Fruit fly (Drosophila melanogaster) whole organism, pupa: ENCODE measurements around the gene Snmp2.

Experiments
- CG10348 ChIP-seq: fragments of 200-800 bp; sonication (Bioruptor generic); IDR thresholded peaks from 2 replicates; pipeline ENCODE4 v1.3.6; 2022; ENCODE audit warnings: missing biosample characterization, missing genetic modification characterization
- CG12605 ChIP-seq: fragments of 200-800 bp; sonication (Bioruptor generic); IDR thresholded peaks from 2 replicates; pipeline ENCODE4 v1.3.6; 2022; ENCODE audit warnings: missing biosample characterization, missing genetic modification characterization
- CG15710 ChIP-seq: fragments of 200-800 bp; sonication (Bioruptor generic); optimal IDR thresholded peaks from 2 replicates; lab custom pipeline; 2018; ENCODE audit warnings: missing biosample characterization, mild to moderate bottlenecking, missing genetic modification characterization, moderate library complexity
- CG34367 ChIP-seq: fragments of 200-800 bp; sonication (Bioruptor generic); optimal IDR thresholded peaks from 2 replicates; lab custom pipeline; 2018; ENCODE audit warnings: missing biosample characterization, mild to moderate bottlenecking, missing genetic modification characterization
- CG9948 ChIP-seq: fragments of 200-800 bp; sonication (Bioruptor generic); optimal IDR thresholded peaks from 2 replicates; lab custom pipeline; 2018; ENCODE audit warnings: missing biosample characterization, mild to moderate bottlenecking, missing genetic modification characterization, moderate library complexity
- Pif1B ChIP-seq: fragments of 200-800 bp; sonication (Bioruptor generic); optimal IDR thresholded peaks from 3 replicates; lab custom pipeline; 2016; ENCODE audit warnings: missing biosample characterization, missing genetic modification characterization
- fd96Ca ChIP-seq: fragments of 200-800 bp; sonication (Bioruptor generic); IDR thresholded peaks from 3 replicates; pipeline ENCODE4 v1.3.6; 2022; ENCODE audit warnings: missing biosample characterization, missing genetic modification characterization

DNA sequence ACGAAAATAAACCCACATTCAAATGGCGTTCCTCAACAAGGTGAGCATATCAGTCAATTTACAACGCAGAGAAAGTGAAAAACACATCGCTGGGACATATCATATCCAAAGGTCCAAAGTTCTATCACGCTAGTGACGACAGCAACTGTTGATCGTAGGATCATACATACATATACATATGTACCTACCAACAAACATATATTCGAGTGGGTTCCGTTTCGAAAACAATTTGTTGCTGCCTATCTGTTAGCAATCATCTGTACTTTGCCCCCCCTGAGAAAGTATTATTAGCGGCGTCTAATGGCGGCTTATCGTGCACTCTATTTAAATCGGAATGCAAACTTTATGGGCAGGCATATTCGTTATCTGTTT, 23.4 kb downstream of the Snmp2 start:
- TF ChIP-seq CG12605: no peak
- no peak for TF ChIP-seq fd96Ca (GFP tag; lab: Robert Waterston, UW)
- TF ChIP-seq Pif1B (GFP tag; lab: Kevin White, UChicago): no peak
- no peak for TF ChIP-seq CG34367 (tag; lab: Kevin White, UChicago)
- TF ChIP-seq CG9948 (tag; lab: Kevin White, UChicago): no peak
- no peak for TF ChIP-seq CG15710 (tag; lab: Kevin White, UChicago)
- TF ChIP-seq CG10348: no peak
